Worm (Caenorhabditis elegans): Measurements from ENCODE around the gene sma-9.

sma-9 gene

DNA sequence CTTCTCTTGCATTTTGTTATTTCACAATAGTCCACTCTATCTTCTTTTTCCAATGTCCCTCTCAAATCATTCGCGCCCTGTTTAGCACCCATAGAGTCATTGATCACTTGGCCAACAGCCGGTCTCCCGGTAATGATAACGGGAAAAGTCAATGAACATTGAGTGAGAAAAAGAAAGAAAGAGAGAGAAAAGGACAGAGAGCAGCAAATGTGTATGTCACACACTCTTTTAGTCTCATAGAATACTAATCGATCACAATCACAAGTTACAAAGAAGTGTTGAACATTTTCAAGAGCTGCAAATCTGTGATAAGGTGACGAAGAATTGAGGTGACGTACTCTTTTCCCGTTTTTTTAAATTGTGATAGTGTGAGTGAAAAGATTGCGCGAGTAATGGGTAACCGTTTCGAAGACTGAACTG lies 3.1 kb downstream of the sma-9 start (continued):
- TF ChIP-seq aly-2 (tag; optimal IDR thresholded peaks at IDR 0.05) (no peak), pqm-1 (tag; optimal IDR thresholded peaks at IDR 0.05) (peak; percentile 94), nhr-42 (GFP tag; IDR thresholded peaks at IDR 0.05) (no peak), mxl-3 (GFP tag; optimal IDR thresholded peaks at IDR 0.05) (peak; percentile 71), mxl-2 (GFP tag; conservative IDR thresholded peaks at IDR 0.05) (no peak), D1046.2 (GFP tag; IDR thresholded peaks at IDR 0.05) (no peak), mep-1 (tag; optimal IDR thresholded peaks at IDR 0.05) (peak; percentile 68), nhr-111 (GFP tag; optimal IDR thresholded peaks at IDR 0.05) (no peak), nhr-28 (tag; optimal IDR thresholded peaks at IDR 0.05) (peak; percentile 92), duxl-1 (tag; optimal IDR thresholded peaks at IDR 0.05; ENCODE audit: poor library complexity) (no peak), F49E8.2 (tag; optimal IDR thresholded peaks at IDR 0.05; ENCODE audit: borderline replicate concordance) (no peak), ZK337.2 (GFP tag; IDR thresholded peaks at IDR 0.05) (no peak), ctbp-1 (GFP tag; IDR thresholded peaks at IDR 0.05) (0 out of 2 replicates have a peak, but pooled peaks have one; percentile 9), tra-1 (GFP tag; IDR thresholded peaks at IDR 0.05) (peak; percentile 78; the same call in 1 of the 2 replicates), nhr-41 (GFP tag; IDR thresholded peaks at IDR 0.05) (no peak), F26F4.8 (GFP tag; conservative IDR thresholded peaks at IDR 0.05) (no peak), zfp-3 (GFP tag; conservative IDR thresholded peaks at IDR 0.05) (no peak), tag-97 (GFP tag; IDR thresholded peaks at IDR 0.05) (no peak), daf-12 (tag; optimal IDR thresholded peaks at IDR 0.05) (no peak), egl-27 (tag; optimal IDR thresholded peaks at IDR 0.05) (no peak), hlh-30 (tag; optimal IDR thresholded peaks at IDR 0.05; ENCODE audit: insufficient read depth) (peak; percentile 90), ces-1 (GFP tag; optimal IDR thresholded peaks at IDR 0.05) (no peak), hif-1 (tag; optimal IDR thresholded peaks at IDR 0.05) (peak in 1 of 2 experiments; percentile 45), zip-11 (GFP tag; IDR thresholded peaks at IDR 0.05) (no peak), saeg-2 (GFP tag; IDR thresholded peaks at IDR 0.05) (no peak), daf-8 (GFP tag; IDR thresholded peaks at IDR 0.05) (no peak), snpc-1.2 (GFP tag; IDR thresholded peaks at IDR 0.05) (no peak), lir-3 (tag; optimal IDR thresholded peaks at IDR 0.05) (no peak)

ce11 chrX:10772763-10773162 lies 3.7 kb downstream of the sma-9 start:
- TF ChIP-seq tra-1 (GFP tag; IDR thresholded peaks at IDR 0.05) (0 out of 2 replicates have a peak, but pooled peaks have one; percentile 47), mdt-29 (GFP tag; IDR thresholded peaks at IDR 0.05) (no peak), rbr-2 (tag; optimal IDR thresholded peaks at IDR 0.05) (no peak), arid-1 (GFP tag; conservative IDR thresholded peaks at IDR 0.05) (no peak), mxl-2 (GFP tag; conservative IDR thresholded peaks at IDR 0.05) (peak; percentile 70; the same call in 1 of the 2 replicates), hlh-30 (tag; optimal IDR thresholded peaks at IDR 0.05; ENCODE audit: insufficient read depth) (peak; percentile 92), dve-1 (tag; optimal IDR thresholded peaks at IDR 0.05; ENCODE audit: insufficient read depth) (peak; percentile 80), nhr-237 (tag; optimal IDR thresholded peaks at IDR 0.05) (no peak), lsy-2 (tag; optimal IDR thresholded peaks at IDR 0.05) (peak in 1 of 2 experiments; percentile 46), ces-1 (GFP tag; optimal IDR thresholded peaks at IDR 0.05) (no peak), php-3 (GFP tag; IDR thresholded peaks at IDR 0.05) (peak; percentile 70; the same call in 1 of the 2 replicates), mep-1 (tag; optimal IDR thresholded peaks at IDR 0.05) (peak; percentile 51), daf-16 (GFP tag; optimal IDR thresholded peaks at IDR 0.05) (no peak), daf-16 (tag; optimal IDR thresholded peaks at IDR 0.05) (peak; percentile 15), zag-1 (tag; optimal IDR thresholded peaks at IDR 0.05) (no peak), Y48G9A.11 (GFP tag; IDR thresholded peaks at IDR 0.05) (no peak), mdl-1 (tag; optimal IDR thresholded peaks at IDR 0.05) (peak in 1 of 2 experiments; percentile 44), snpc-1.2 (GFP tag; IDR thresholded peaks at IDR 0.05) (no peak), nhr-77 (tag; optimal IDR thresholded peaks at IDR 0.05) (peak; percentile 10), dmd-6 (GFP tag; IDR thresholded peaks at IDR 0.05) (peak; percentile 73), dpl-1 (GFP tag; optimal IDR thresholded peaks at IDR 0.05) (no peak), attf-4 (tag; optimal IDR thresholded peaks at IDR 0.05) (no peak), hlh-11 (tag; optimal IDR thresholded peaks at IDR 0.05) (peak; percentile 50), ama-1 (optimal IDR thresholded peaks at IDR 0.05) (no peak), F10B5.3 (tag; optimal IDR thresholded peaks at IDR 0.05) (no peak), egl-27 (tag; optimal IDR thresholded peaks at IDR 0.05) (no peak), nhr-28 (tag; optimal IDR thresholded peaks at IDR 0.05) (peak; percentile 48)
